Worm (Caenorhabditis elegans) whole organism, L1 larva: Measurements from ENCODE around the gene K07D4.2.

Experiments
- F16B12.6 ChIP-seq: fragments of 150-350 bp; optimal IDR thresholded peaks from 2 replicates; lab custom pipeline; 2014; ENCODE audit warnings: missing biosample characterization, missing genetic modification characterization
- aha-1 ChIP-seq: fragments of 150-350 bp; optimal IDR thresholded peaks from 2 replicates; lab custom pipeline; 2014; ENCODE audit warnings: missing biosample characterization, missing genetic modification characterization
- aly-2 ChIP-seq: fragments of 150-350 bp; optimal IDR thresholded peaks from 2 replicates; lab custom pipeline; 2014; ENCODE audit warnings: missing biosample characterization, missing genetic modification characterization
- ama-1 ChIP-seq: fragments of 150-350 bp; optimal IDR thresholded peaks from 2 replicates; lab custom pipeline; 2014
- ceh-63 ChIP-seq: fragments of 200-800 bp; sonication (Bioruptor generic); optimal IDR thresholded peaks from 2 replicates; lab custom pipeline; 2018; ENCODE audit warnings: mild to moderate bottlenecking, missing genetic modification characterization, missing compliant biosample characterization
- ceh-8 ChIP-seq: fragments of 200-800 bp; sonication (Bioruptor generic); optimal IDR thresholded peaks from 2 replicates; lab custom pipeline; 2018; ENCODE audit warnings: mild to moderate bottlenecking, missing genetic modification characterization, moderate library complexity, missing compliant biosample characterization
- ceh-88 ChIP-seq: fragments of 200-800 bp; sonication (Bioruptor generic); IDR thresholded peaks from 2 replicates; pipeline ENCODE4 v1.3.6; 2022; ENCODE audit warnings: missing genetic modification characterization, missing compliant biosample characterization
- ceh-90 ChIP-seq: sonication (generic microtip); optimal IDR thresholded peaks from 2 replicates; lab custom pipeline; 2016; ENCODE audit warnings: missing genetic modification characterization, missing compliant biosample characterization
- ces-1 ChIP-seq: fragments of 150-350 bp; optimal IDR thresholded peaks from 2 replicates; lab custom pipeline; 2014; ENCODE audit warnings: missing biosample characterization, missing genetic modification reagents, missing genetic modification characterization
- dpl-1 ChIP-seq, 3 experiments: fragments of 150-350 bp in 2 of 3; sonication (generic microtip) in 1 of 3; optimal IDR thresholded peaks; 2 replicates each; lab custom pipeline; 2014 to 2017; ENCODE audit warnings: missing biosample characterization in 3 of 3, missing genetic modification characterization in 3 of 3, missing genetic modification reagents in 3 of 3
- egl-13 ChIP-seq: sonication (generic microtip); optimal IDR thresholded peaks from 2 replicates; lab custom pipeline; 2016; ENCODE audit warnings: missing genotype, missing genetic modification reagents, missing genetic modification characterization, missing compliant biosample characterization
- egl-27 ChIP-seq, 2 experiments: fragments of 150-350 bp in 1 of 2; sonication (generic microtip); optimal IDR thresholded peaks; 3 replicates each; lab custom pipeline; 2017 to 2018; ENCODE audit warnings: missing biosample characterization in 2 of 2, missing genetic modification characterization in 2 of 2, missing genetic modification reagents in 2 of 2
- elt-3 ChIP-seq, 6 experiments: fragments of 150-350 bp in 1 of 6; sonication (generic microtip); optimal IDR thresholded peaks; 2 replicates each; lab custom pipeline; 2017 to 2018; ENCODE audit warnings: missing biosample characterization in 6 of 6, missing genetic modification characterization in 6 of 6, inconsistent platforms in 1 of 6
- ets-5 ChIP-seq: fragments of 200-800 bp; sonication (Bioruptor generic); IDR thresholded peaks from 2 replicates; pipeline ENCODE4 v1.3.6; 2022; ENCODE audit warnings: missing genetic modification characterization, missing compliant biosample characterization
- fkh-10 ChIP-seq: sonication (generic microtip); optimal IDR thresholded peaks from 2 replicates; lab custom pipeline; 2017; ENCODE audit warnings: missing biosample characterization, missing genetic modification reagents, missing genetic modification characterization
- fos-1 ChIP-seq: fragments of 150-350 bp; optimal IDR thresholded peaks from 2 replicates; lab custom pipeline; 2014; ENCODE audit warnings: missing biosample characterization, missing genetic modification characterization
- grh-1 ChIP-seq: fragments of 200-800 bp; sonication (Bioruptor generic); IDR thresholded peaks from 2 replicates; pipeline ENCODE4 v1.3.6; 2022; ENCODE audit warnings: missing genetic modification reagents, missing genetic modification characterization, missing compliant biosample characterization
- hlh-17 ChIP-seq: fragments of 200-800 bp; sonication (Bioruptor generic); optimal IDR thresholded peaks from 2 replicates; lab custom pipeline; 2018; ENCODE audit warnings: missing genetic modification characterization, mild to moderate bottlenecking, missing compliant biosample characterization, moderate library complexity, borderline replicate concordance
- hlh-4 ChIP-seq: sonication (generic microtip); optimal IDR thresholded peaks from 2 replicates; lab custom pipeline; 2016; ENCODE audit warnings: mild to moderate bottlenecking, missing genetic modification characterization, missing compliant biosample characterization
- irx-1 ChIP-seq: sonication (generic microtip); optimal IDR thresholded peaks from 2 replicates; lab custom pipeline; 2016; ENCODE audit warnings: missing genetic modification characterization, missing compliant biosample characterization
- isw-1 ChIP-seq: fragments of 200-800 bp; sonication (Bioruptor generic); IDR thresholded peaks from 2 replicates; pipeline ENCODE4 v1.3.6; 2022; ENCODE audit warnings: missing genetic modification characterization, missing compliant biosample characterization
- lin-13 ChIP-seq: fragments of 150-350 bp; optimal IDR thresholded peaks from 2 replicates; lab custom pipeline; 2014; ENCODE audit warnings: missing biosample characterization, missing genetic modification reagents, missing genetic modification characterization
- lin-39 ChIP-seq: fragments of 150-350 bp; optimal IDR thresholded peaks from 2 replicates; lab custom pipeline; 2014; ENCODE audit warnings: missing biosample characterization, missing genetic modification reagents, missing genetic modification characterization
- lsy-2 ChIP-seq, 2 experiments: fragments of 150-350 bp; optimal IDR thresholded peaks; 2 replicates each; lab custom pipeline; 2014; ENCODE audit warnings: missing biosample characterization in 2 of 2, missing genetic modification characterization in 2 of 2
- mab-9 ChIP-seq: fragments of 200-800 bp; sonication (Bioruptor generic); IDR thresholded peaks from 2 replicates; pipeline ENCODE4 v1.3.6; 2022; ENCODE audit warnings: missing genetic modification reagents, missing genetic modification characterization, missing compliant biosample characterization
- mef-2 ChIP-seq: fragments of 150-350 bp; optimal IDR thresholded peaks from 2 replicates; lab custom pipeline; 2014; ENCODE audit warnings: missing biosample characterization, missing genetic modification characterization
- nhr-11 ChIP-seq: fragments of 150-350 bp; optimal IDR thresholded peaks from 2 replicates; lab custom pipeline; 2014; ENCODE audit warnings: missing biosample characterization, missing genetic modification characterization
- nhr-19 ChIP-seq: fragments of 200-800 bp; sonication (Bioruptor generic); conservative IDR thresholded peaks from 2 replicates; pipeline ENCODE4 v1.3.6; 2022; ENCODE audit warnings: missing genetic modification characterization, missing compliant biosample characterization
- nhr-237 ChIP-seq: fragments of 150-350 bp; optimal IDR thresholded peaks from 2 replicates; lab custom pipeline; 2014; ENCODE audit warnings: missing biosample characterization, missing genetic modification characterization
- nhr-71 ChIP-seq: sonication (generic microtip); optimal IDR thresholded peaks from 2 replicates; lab custom pipeline; 2016; ENCODE audit warnings: mild to moderate bottlenecking, missing genetic modification characterization, moderate library complexity, missing compliant biosample characterization
- nhr-84 ChIP-seq: sonication (generic microtip); optimal IDR thresholded peaks from 2 replicates; lab custom pipeline; 2017; ENCODE audit warnings: missing biosample characterization, missing genetic modification characterization
- nhr-85 ChIP-seq: sonication (generic microtip); peaks from one replicate; lab custom pipeline; 2016; ENCODE audit warnings: missing genetic modification characterization, inconsistent platforms, missing compliant biosample characterization
- nhr-90 ChIP-seq: sonication (generic microtip); optimal IDR thresholded peaks from 2 replicates; lab custom pipeline; 2016; ENCODE audit warnings: mild to moderate bottlenecking, missing genetic modification characterization, missing compliant biosample characterization; ENCODE audit not compliant: poor library complexity
- pqm-1 ChIP-seq: sonication (generic microtip); optimal IDR thresholded peaks from 3 replicates; lab custom pipeline; 2017; ENCODE audit warnings: missing biosample characterization, missing genetic modification characterization
- rnt-1 ChIP-seq: sonication (generic microtip); optimal IDR thresholded peaks from 2 replicates; lab custom pipeline; 2016; ENCODE audit warnings: mild to moderate bottlenecking, missing genetic modification characterization, moderate library complexity, missing compliant biosample characterization
- sox-4 ChIP-seq: sonication (generic microtip); optimal IDR thresholded peaks from 2 replicates; lab custom pipeline; 2016; ENCODE audit warnings: missing genetic modification characterization, missing compliant biosample characterization
- swsn-7 ChIP-seq: sonication (generic microtip); optimal IDR thresholded peaks from 2 replicates; lab custom pipeline; 2016; ENCODE audit warnings: missing genetic modification characterization, missing compliant biosample characterization
- unc-130 ChIP-seq: fragments of 150-350 bp; optimal IDR thresholded peaks from 2 replicates; lab custom pipeline; 2017; ENCODE audit warnings: missing biosample characterization, missing genetic modification characterization, inconsistent platforms
- unc-62 ChIP-seq: fragments of 150-350 bp; optimal IDR thresholded peaks from 2 replicates; lab custom pipeline; 2014; ENCODE audit warnings: missing biosample characterization, missing genetic modification reagents, missing genetic modification characterization
- unc-86 ChIP-seq: sonication (generic microtip); optimal IDR thresholded peaks from 2 replicates; lab custom pipeline; 2016; ENCODE audit warnings: missing genetic modification characterization, missing compliant biosample characterization
- unc-98 ChIP-seq: fragments of 200-800 bp; sonication (Bioruptor generic); IDR thresholded peaks from 2 replicates; pipeline ENCODE4 v1.3.6; 2022; ENCODE audit warnings: missing genetic modification characterization, missing compliant biosample characterization
- vab-15 ChIP-seq: sonication (generic microtip); optimal IDR thresholded peaks from 2 replicates; lab custom pipeline; 2017; ENCODE audit warnings: missing genotype, mild to moderate bottlenecking, missing genetic modification characterization, missing compliant biosample characterization
- xbp-1 ChIP-seq: sonication (generic microtip); optimal IDR thresholded peaks from 2 replicates; lab custom pipeline; 2016; ENCODE audit warnings: missing genetic modification characterization, missing compliant biosample characterization
- zip-4 ChIP-seq: fragments of 200-800 bp; sonication (Bioruptor generic); optimal IDR thresholded peaks from 2 replicates; lab custom pipeline; 2018; ENCODE audit warnings: mild to moderate bottlenecking, missing genetic modification characterization, moderate library complexity, missing compliant biosample characterization
- ztf-11 ChIP-seq, 2 experiments: sonication (generic microtip); optimal IDR thresholded peaks; 2 replicates each; lab custom pipeline; 2016 to 2017; ENCODE audit warnings: missing genetic modification characterization in 2 of 2, missing biosample characterization in 1 of 2, missing compliant biosample characterization in 1 of 2
- ztf-4 ChIP-seq: fragments of 150-350 bp; optimal IDR thresholded peaks from 2 replicates; lab custom pipeline; 2014; ENCODE audit warnings: missing biosample characterization, missing genetic modification characterization

K07D4.2 gene

DNA sequence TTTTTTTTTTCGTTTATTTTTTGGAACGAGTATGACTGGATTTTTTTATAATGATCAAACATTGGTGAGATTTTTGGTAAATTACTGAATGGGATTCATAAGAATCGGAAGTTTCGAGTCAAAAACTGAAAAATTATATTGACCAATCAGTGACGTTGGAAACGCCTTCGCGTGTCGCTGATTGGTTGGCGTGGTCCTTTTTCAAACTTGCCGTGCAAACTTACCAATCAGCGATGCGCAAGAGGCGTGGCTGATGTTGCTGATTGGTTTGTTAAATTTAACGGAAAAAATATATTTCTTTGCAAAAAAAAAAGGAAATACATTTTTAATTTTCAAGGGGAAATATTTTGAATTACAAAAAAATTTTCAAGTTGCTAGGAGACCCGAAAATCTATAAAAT, 29.4 kb upstream of the K07D4.2 start:
- no peak for TF ChIP-seq nhr-237 (tag; lab: Kevin White, UChicago)
- no peak for TF ChIP-seq F16B12.6 (tag; lab: Kevin White, UChicago)
- no peak for TF ChIP-seq zip-4
- TF ChIP-seq grh-1 (GFP tag; lab: Robert Waterston, UW) = no peak
- no peak for TF ChIP-seq unc-130 (tag; lab: Kevin White, UChicago)
- TF ChIP-seq ceh-88 (GFP tag; lab: Robert Waterston, UW) = no peak
- no peak for TF ChIP-seq nhr-71 (tag; lab: Kevin White, UChicago)
- TF ChIP-seq swsn-7 (tag; lab: Kevin White, UChicago) = no peak
- no peak for TF ChIP-seq sox-4 (tag; lab: Kevin White, UChicago)
- TF ChIP-seq ceh-90 = no peak
- no peak for TF ChIP-seq aly-2 (tag; lab: Kevin White, UChicago)
- TF ChIP-seq ces-1 = no peak
- no peak for TF ChIP-seq fos-1 (tag; lab: Kevin White, UChicago)
- no peak for TF ChIP-seq vab-15 (tag; lab: Kevin White, UChicago)
- TF ChIP-seq nhr-19 (GFP tag; lab: Robert Waterston, UW) = no peak

DNA sequence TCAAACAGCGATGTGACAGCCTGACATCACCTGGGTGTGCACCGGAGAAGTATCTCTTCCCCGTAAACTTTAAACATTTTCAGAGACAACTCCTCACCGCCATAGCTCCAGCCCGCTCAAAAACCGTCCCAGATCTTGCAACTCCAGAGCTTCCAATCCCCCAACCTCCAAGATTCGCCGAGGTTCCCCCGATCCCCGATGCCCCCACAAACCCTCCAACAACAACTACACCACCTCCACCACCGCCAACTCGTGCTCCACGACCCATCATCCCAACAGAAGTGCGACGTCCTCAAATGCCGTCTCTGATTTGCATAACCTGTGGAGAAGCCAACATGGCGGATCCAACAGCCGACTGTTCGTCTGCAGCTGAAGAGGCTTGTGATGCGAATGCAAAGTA, 25.8 kb upstream of the K07D4.2 start:
- TF ChIP-seq ets-5 (GFP tag; lab: Robert Waterston, UW) = no peak
- TF ChIP-seq unc-62 (GFP tag; lab: Kevin White, UChicago) = no peak
- no peak for TF ChIP-seq hlh-4
- no peak for TF ChIP-seq ceh-8 (GFP tag; lab: Kevin White, UChicago)
- no peak for TF ChIP-seq lin-39 (tag; lab: Kevin White, UChicago)
- no peak for TF ChIP-seq nhr-85 (tag; lab: Kevin White, UChicago)

DNA sequence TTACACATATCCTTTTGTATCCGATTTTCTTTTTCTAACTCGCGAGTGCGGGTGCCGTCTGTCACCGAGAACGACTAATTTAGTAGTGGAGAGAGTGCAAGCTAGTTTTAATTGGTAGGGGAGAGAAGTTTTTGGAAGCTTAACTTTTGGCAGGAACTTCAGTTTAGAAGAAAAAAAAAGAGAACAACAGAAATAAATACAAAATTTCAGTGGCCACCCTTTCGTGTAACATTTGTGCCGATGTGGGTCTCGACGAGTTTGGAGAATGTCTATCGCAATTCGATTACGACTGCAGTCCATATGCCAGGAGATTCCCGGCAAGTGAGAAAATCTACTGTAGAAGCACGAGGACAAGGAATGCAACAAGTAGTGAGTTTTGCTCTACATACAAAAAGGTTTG, 22.8 kb upstream of the K07D4.2 start:
- TF ChIP-seq ztf-11 (tag; optimal IDR thresholded peaks at IDR 0.05; lab: Kevin White, UChicago) (no peak), elt-3 (tag; optimal IDR thresholded peaks at IDR 0.05; lab: Kevin White, UChicago) (no peak), nhr-84 (tag; lab: Kevin White, UChicago) (no peak), swsn-7 (tag; lab: Kevin White, UChicago) (no peak), fkh-10 (no peak), mab-9 (GFP tag; lab: Robert Waterston, UW) (no peak), nhr-71 (tag; lab: Kevin White, UChicago) (no peak), grh-1 (GFP tag; lab: Robert Waterston, UW) (no peak), ztf-4 (tag; lab: Kevin White, UChicago) (no peak), irx-1 (tag; lab: Kevin White, UChicago) (no peak)

DNA sequence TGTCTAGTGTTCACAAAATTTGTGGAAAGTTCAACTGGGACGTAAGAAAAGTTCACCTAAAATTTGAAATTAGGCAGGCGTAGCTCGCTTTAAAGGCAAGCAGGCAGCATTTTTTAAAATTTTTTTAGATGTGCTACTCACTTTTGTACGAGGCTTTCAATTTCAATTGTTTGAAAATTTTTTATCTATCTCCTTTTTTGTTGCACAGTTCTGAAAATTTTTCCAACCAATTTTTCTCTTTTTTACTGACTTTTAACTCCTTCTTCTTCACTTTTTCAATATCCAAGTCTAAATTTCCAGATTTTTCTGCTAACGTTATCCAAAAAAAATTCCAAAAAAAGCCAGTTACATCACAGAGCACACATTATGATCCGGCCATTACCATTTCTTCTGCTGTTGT, 22.0 kb upstream of the K07D4.2 start, which contains the start of gene W06A11.1:
Gene W06A11.1 (plus strand): TSS at position 301 of the 400 bp plus-strand sequence.
- TF ChIP-seq mab-9 (GFP tag; lab: Robert Waterston, UW) (no peak), unc-98 (no peak), egl-13 (tag; lab: Kevin White, UChicago) (no peak), unc-86 (tag; lab: Kevin White, UChicago) (no peak), aly-2 (tag; lab: Kevin White, UChicago) (no peak), nhr-90 (no peak), mef-2 (no peak), ama-1 (no peak), rnt-1 (tag; lab: Kevin White, UChicago) (no peak), ceh-90 (no peak), lin-13 (GFP tag; lab: Kevin White, UChicago) (no peak)

DNA sequence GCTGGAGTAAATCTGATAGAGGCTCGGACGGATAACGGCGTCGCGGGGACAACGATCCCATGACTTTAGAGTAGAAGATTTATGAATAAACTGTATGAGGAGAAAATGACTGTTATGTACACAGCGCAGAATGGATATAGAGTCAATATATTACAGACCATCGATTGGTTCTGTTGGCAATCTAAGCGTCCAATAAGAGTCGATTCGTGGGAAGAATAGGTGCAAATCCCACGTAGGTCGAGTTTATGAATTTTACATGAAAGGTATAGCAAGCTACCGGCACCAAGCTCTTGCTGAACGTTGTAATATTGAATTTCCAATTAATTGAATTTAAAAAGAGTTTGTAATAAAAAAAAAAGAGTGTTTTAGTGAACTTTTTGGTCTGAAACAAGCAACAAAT, 18.7 kb upstream of the K07D4.2 start, which contains the start of gene fbxb-118:
Gene fbxb-118 (minus strand): TSS at position 101 of the 400 bp plus-strand sequence.
- TF ChIP-seq aly-2 (tag; lab: Kevin White, UChicago) = no peak
- no peak for TF ChIP-seq ztf-4 (tag; lab: Kevin White, UChicago)
- TF ChIP-seq xbp-1 (tag; lab: Kevin White, UChicago) = no peak
- no peak for TF ChIP-seq mef-2
- TF ChIP-seq dpl-1 (GFP tag; optimal IDR thresholded peaks at IDR 0.05; lab: Kevin White, UChicago) = no peak
- no peak for TF ChIP-seq egl-27 (tag; optimal IDR thresholded peaks at IDR 0.05; lab: Kevin White, UChicago)
- TF ChIP-seq sox-4 (tag; lab: Kevin White, UChicago) = no peak
- TF ChIP-seq hlh-17 (GFP tag; lab: Kevin White, UChicago) = no peak
- TF ChIP-seq nhr-90 = no peak
- no peak for TF ChIP-seq ceh-88 (GFP tag; lab: Robert Waterston, UW)
- TF ChIP-seq pqm-1 (tag; lab: Kevin White, UChicago) = no peak
- no peak for TF ChIP-seq nhr-11 (tag; lab: Kevin White, UChicago)
- TF ChIP-seq ceh-63 (GFP tag; lab: Kevin White, UChicago) = no peak
- TF ChIP-seq isw-1 (GFP tag; lab: Robert Waterston, UW) = no peak
- no peak for TF ChIP-seq lsy-2 (tag; optimal IDR thresholded peaks at IDR 0.05; lab: Kevin White, UChicago)
- TF ChIP-seq ceh-8 (GFP tag; lab: Kevin White, UChicago) = no peak
- TF ChIP-seq aha-1 (tag; lab: Kevin White, UChicago) = no peak
- no peak for TF ChIP-seq egl-13 (tag; lab: Kevin White, UChicago)
